Fruit fly (Drosophila melanogaster) Kc167 (cell line): ENCODE results near the gene Cep164.

Source experiments
- Myc ChIP-seq: fragments of >200 bp; optimal IDR thresholded peaks from 2 replicates; lab custom pipeline; 2017; ENCODE audit warnings: missing external identifiers
- Sin3A ChIP-seq: fragments of >200 bp; optimal IDR thresholded peaks from 2 replicates; lab custom pipeline; 2018; ENCODE audit warnings: missing external identifiers
- h ChIP-seq: fragments of >200 bp; optimal IDR thresholded peaks from 3 replicates; lab custom pipeline; 2018; ENCODE audit warnings: missing external identifiers
- insv ChIP-seq: fragments of >200 bp; optimal IDR thresholded peaks from 3 replicates; lab custom pipeline; 2018; ENCODE audit warnings: missing external identifiers
- psq ChIP-seq: fragments of >200 bp; optimal IDR thresholded peaks from 2 replicates; lab custom pipeline; 2017; ENCODE audit warnings: missing external identifiers
- ttk ChIP-seq: sonication (Bioruptor generic); optimal IDR thresholded peaks from 2 replicates; lab custom pipeline; 2017; ENCODE audit warnings: missing external identifiers

- TF ChIP-seq ttk (lab: Kevin White, UChicago) (no peak), psq (lab: Kevin White, UChicago) (no peak), insv (no peak), Myc (lab: Kevin White, UChicago) (no peak), h (lab: Kevin White, UChicago) (no peak), Sin3A (no peak)
Observed at dm6 chrX:15933504-15934225, 49.1 kb downstream of the Cep164 start, which contains the start of gene Ranbp16.
